Fruit fly (Drosophila melanogaster) whole organism, pupa: ENCODE results near the gene pr.

Experiments used
- CG10348 ChIP-seq: fragments of 200-800 bp; sonication (Bioruptor generic); IDR thresholded peaks from 2 replicates; pipeline ENCODE4 v1.3.6; 2022; ENCODE audit warnings: missing biosample characterization, missing genetic modification characterization
- CG13204 ChIP-seq: fragments of 200-800 bp; sonication (Bioruptor generic); optimal IDR thresholded peaks from 2 replicates; lab custom pipeline; 2018; ENCODE audit warnings: missing biosample characterization, mild to moderate bottlenecking, missing genetic modification characterization, moderate library complexity
- CG14655 ChIP-seq: fragments of 200-800 bp; sonication (Bioruptor generic); optimal IDR thresholded peaks from 3 replicates; lab custom pipeline; 2017; ENCODE audit warnings: mild to moderate bottlenecking, missing biosample characterization, missing genetic modification reagents, missing genetic modification characterization
- CG34367 ChIP-seq: fragments of 200-800 bp; sonication (Bioruptor generic); optimal IDR thresholded peaks from 2 replicates; lab custom pipeline; 2018; ENCODE audit warnings: missing biosample characterization, mild to moderate bottlenecking, missing genetic modification characterization
- CG4496 ChIP-seq: fragments of 200-800 bp; sonication (Bioruptor generic); IDR thresholded peaks from 3 replicates; pipeline ENCODE4 v1.3.6; 2022; ENCODE audit warnings: missing biosample characterization, missing genetic modification characterization
- CG8159 ChIP-seq: fragments of 200-800 bp; sonication (Bioruptor generic); optimal IDR thresholded peaks from 3 replicates; lab custom pipeline; 2018; ENCODE audit warnings: missing biosample characterization, mild to moderate bottlenecking, missing genetic modification characterization, moderate library complexity
- CG8301 ChIP-seq: fragments of 200-800 bp; sonication (Bioruptor generic); optimal IDR thresholded peaks from 2 replicates; lab custom pipeline; 2018; ENCODE audit warnings: missing biosample characterization, mild to moderate bottlenecking, missing genetic modification characterization
- CG9948 ChIP-seq: fragments of 200-800 bp; sonication (Bioruptor generic); optimal IDR thresholded peaks from 2 replicates; lab custom pipeline; 2018; ENCODE audit warnings: missing biosample characterization, mild to moderate bottlenecking, missing genetic modification characterization, moderate library complexity
- Pif1B ChIP-seq: fragments of 200-800 bp; sonication (Bioruptor generic); optimal IDR thresholded peaks from 3 replicates; lab custom pipeline; 2016; ENCODE audit warnings: missing biosample characterization, missing genetic modification characterization

DNA sequence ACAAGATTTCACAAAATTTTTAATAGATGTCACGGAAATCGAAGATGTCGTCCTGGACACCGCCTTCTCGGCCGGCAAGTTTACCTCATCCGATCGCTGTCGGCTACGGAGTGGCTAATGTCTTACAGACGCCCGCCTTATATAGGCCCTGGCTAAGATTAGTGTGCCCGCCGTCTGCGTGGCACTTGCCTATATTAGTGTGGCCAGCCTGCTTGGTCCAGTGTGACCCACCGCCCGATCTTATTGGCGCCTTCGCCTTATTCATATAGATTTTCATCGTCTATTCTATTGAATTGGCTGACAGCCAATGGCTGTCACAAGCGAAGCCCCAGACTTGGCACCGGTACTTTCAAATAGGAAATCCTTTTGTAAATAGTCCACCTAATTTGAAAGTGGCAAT, 40.6 kb upstream of the pr start:
- no peak for TF ChIP-seq CG13204 (GFP tag; lab: Kevin White, UChicago)
- no peak for TF ChIP-seq CG9948 (tag; lab: Kevin White, UChicago)
- no peak for TF ChIP-seq Pif1B
- no peak for TF ChIP-seq CG34367
- TF ChIP-seq CG8301 (tag; lab: Kevin White, UChicago) = no peak
- TF ChIP-seq CG8159 (tag; lab: Kevin White, UChicago) = no peak
- no peak for TF ChIP-seq CG14655 (GFP tag; lab: Kevin White, UChicago)
- no peak for TF ChIP-seq CG10348 (GFP tag; lab: Robert Waterston, UW)
- TF ChIP-seq CG4496 (GFP tag; lab: Robert Waterston, UW) = no peak
